Worm (Caenorhabditis elegans) whole organism, young adult: Measurements from ENCODE around the gene ergi-2.

Experiments used
- B0336.3 ChIP-seq: fragments of 200-800 bp; sonication (Bioruptor generic); IDR thresholded peaks from 2 replicates; pipeline ENCODE4 v1.3.6; 2022; ENCODE audit warnings: missing genetic modification characterization, missing compliant biosample characterization
- C17E4.6 ChIP-seq: fragments of 200-800 bp; sonication (Bioruptor generic); IDR thresholded peaks from 2 replicates; pipeline ENCODE4 v1.3.6; 2022; ENCODE audit warnings: missing genetic modification reagents, missing genetic modification characterization, missing compliant biosample characterization
- him-1 ChIP-seq: sonication (generic microtip); optimal IDR thresholded peaks from 2 replicates; lab custom pipeline; 2016; ENCODE audit warnings: missing genotype, missing genetic modification reagents, missing genetic modification characterization, missing compliant biosample characterization
- let-526 ChIP-seq: fragments of 200-800 bp; sonication (Bioruptor generic); IDR thresholded peaks from 2 replicates; pipeline ENCODE4 v1.3.6; 2022; ENCODE audit warnings: missing genetic modification reagents, missing genetic modification characterization, missing compliant biosample characterization
- nhr-80 ChIP-seq: sonication (generic microtip); optimal IDR thresholded peaks from 2 replicates; lab custom pipeline; 2016; ENCODE audit warnings: missing genetic modification characterization, missing compliant biosample characterization
- rec-8 ChIP-seq, 2 experiments: sonication (generic microtip); optimal IDR thresholded peaks; 2 replicates each; lab custom pipeline; 2016; ENCODE audit warnings: mild to moderate bottlenecking in 2 of 2, missing genetic modification characterization in 2 of 2, missing genetic modification reagents in 2 of 2, missing genotype in 2 of 2, missing biosample characterization in 1 of 2, missing compliant biosample characterization in 1 of 2, moderate library complexity in 1 of 2
- sea-2 ChIP-seq: fragments of 200-800 bp; sonication (Bioruptor generic); IDR thresholded peaks from 2 replicates; pipeline ENCODE4 v1.3.6; 2022; ENCODE audit warnings: missing genetic modification characterization, missing compliant biosample characterization
- snpc-1.3 ChIP-seq: sonication (generic microtip); optimal IDR thresholded peaks from 2 replicates; lab custom pipeline; 2017; ENCODE audit warnings: missing genetic modification characterization, mild to moderate bottlenecking, missing compliant biosample characterization, antibody characterized with exemption, moderate library complexity, missing genotype, missing genetic modification reagents; ENCODE audit not compliant: insufficient read depth
- snpc-3.4 ChIP-seq: sonication (generic microtip); optimal IDR thresholded peaks from 2 replicates; lab custom pipeline; 2017; ENCODE audit warnings: missing genetic modification characterization, mild to moderate bottlenecking, missing compliant biosample characterization, antibody characterized with exemption, moderate library complexity, missing genotype, missing genetic modification reagents
- tbp1 ChIP-seq: fragments of 200-800 bp; sonication (Bioruptor generic); optimal IDR thresholded peaks from 2 replicates; lab custom pipeline; 2018; ENCODE audit warnings: mild to moderate bottlenecking, missing genetic modification characterization, missing compliant biosample characterization
- xnd-1 ChIP-seq: sonication (generic microtip); optimal IDR thresholded peaks from 2 replicates; lab custom pipeline; 2016; ENCODE audit warnings: missing genotype, missing genetic modification reagents, missing genetic modification characterization, missing compliant biosample characterization

- TF ChIP-seq him-1 (tag; lab: Kevin White, UChicago) (no peak), sea-2 (no peak), rec-8 (tag; optimal IDR thresholded peaks at IDR 0.05; lab: Kevin White, UChicago) (no peak), snpc-3.4 (no peak), B0336.3 (no peak), snpc-1.3 (tag; lab: Kevin White, UChicago) (no peak), tbp1 (GFP tag; lab: Kevin White, UChicago) (no peak), C17E4.6 (GFP tag; lab: Robert Waterston, UW) (no peak), xnd-1 (no peak), let-526 (GFP tag; lab: Robert Waterston, UW) (no peak), nhr-80 (tag; lab: Kevin White, UChicago) (peak; percentile 73)
Measured at ce11 chrX:14969615-14970014, 37.5 kb downstream of the ergi-2 start.
